Fruit fly (Drosophila melanogaster): ENCODE measurements around the gene GstD1.

dm6 chr3R:12395880-12396279, 26.8 kb upstream of the GstD1 start, which contains the start of the genes CG10096 and CG10097:
- TF ChIP-seq psq (GFP tag; optimal IDR thresholded peaks at IDR 0.05), result no peak
- no peak for TF ChIP-seq usp (GFP tag; optimal IDR thresholded peaks at IDR 0.05)

Measured in whole organism, wandering third instar larva.